Worm (Caenorhabditis elegans) whole organism, mixed stage, embryonic: ENCODE measurements around the gene irld-6.

ENCODE experiments used
- cnd-1 ChIP-seq: fragments of 200-800 bp; sonication (Bioruptor generic); optimal IDR thresholded peaks from 2 replicates; lab custom pipeline; 2018; ENCODE audit warnings: mild to moderate bottlenecking, missing genetic modification characterization, missing compliant biosample characterization
- elt-3 ChIP-seq: fragments of 150-350 bp; optimal IDR thresholded peaks from 2 replicates; lab custom pipeline; 2014; ENCODE audit warnings: missing biosample characterization, missing genetic modification characterization
- lin-13 ChIP-seq: fragments of 150-350 bp; optimal IDR thresholded peaks from 2 replicates; lab custom pipeline; 2014; ENCODE audit warnings: missing biosample characterization, missing genetic modification characterization
- lin-32 ChIP-seq: fragments of 200-800 bp; sonication (Bioruptor generic); optimal IDR thresholded peaks from 2 replicates; lab custom pipeline; 2018; ENCODE audit warnings: mild to moderate bottlenecking, missing genetic modification characterization, missing compliant biosample characterization
- lsy-2 ChIP-seq: fragments of 150-350 bp; optimal IDR thresholded peaks from 2 replicates; lab custom pipeline; 2014; ENCODE audit warnings: missing biosample characterization, missing genetic modification characterization
- mls-2 ChIP-seq: sonication (generic microtip); optimal IDR thresholded peaks from 2 replicates; lab custom pipeline; 2016; ENCODE audit warnings: mild to moderate bottlenecking, missing genetic modification characterization, moderate library complexity, missing compliant biosample characterization
- nhr-28 ChIP-seq: fragments of 150-350 bp; optimal IDR thresholded peaks from 2 replicates; lab custom pipeline; 2014; ENCODE audit warnings: missing biosample characterization, missing genetic modification characterization
- pha-4 ChIP-seq: fragments of 150-350 bp; optimal IDR thresholded peaks from 2 replicates; lab custom pipeline; 2018; ENCODE audit warnings: missing biosample characterization, missing genetic modification reagents, missing genetic modification characterization
- snpc-4 ChIP-seq: fragments of 150-350 bp; optimal IDR thresholded peaks from 2 replicates; lab custom pipeline; 2014; ENCODE audit warnings: missing biosample characterization, missing genetic modification characterization
- zip-8 ChIP-seq: fragments of 150-350 bp; optimal IDR thresholded peaks from 2 replicates; lab custom pipeline; 2014; ENCODE audit warnings: missing biosample characterization, missing genetic modification characterization
- ztf-11 ChIP-seq: fragments of 150-350 bp; optimal IDR thresholded peaks from 2 replicates; lab custom pipeline; 2014; ENCODE audit warnings: missing biosample characterization, missing genetic modification characterization

DNA sequence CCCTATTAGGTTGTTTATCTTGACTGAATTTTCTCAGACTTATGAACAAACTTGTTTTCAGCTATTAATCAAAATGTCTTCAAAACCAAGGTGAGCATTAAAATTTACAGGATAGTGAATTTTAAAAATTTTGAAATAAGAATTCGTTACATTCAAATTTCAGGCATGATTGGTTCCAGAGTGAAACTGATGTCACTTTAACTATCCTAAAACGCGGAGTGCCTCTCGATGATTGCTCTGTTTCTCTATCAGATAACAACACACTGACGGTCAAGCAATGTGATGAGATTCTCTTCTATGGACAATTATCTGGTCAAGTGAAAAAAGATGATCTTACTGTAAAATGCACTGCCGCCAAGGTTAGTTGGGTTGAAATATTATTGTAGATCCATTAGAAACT, 14.8 kb upstream of the irld-6 start, which contains the start of gene D1054.3:
- TF ChIP-seq zip-8 = no peak
- TF ChIP-seq mls-2 (tag; lab: Kevin White, UChicago) = no peak
- TF ChIP-seq cnd-1 (tag; lab: Kevin White, UChicago) = no peak
- TF ChIP-seq ztf-11 = no peak
- TF ChIP-seq snpc-4 = no peak
- no peak for TF ChIP-seq nhr-28
- no peak for TF ChIP-seq lsy-2 (tag; lab: Kevin White, UChicago)
- no peak for TF ChIP-seq elt-3 (tag; lab: Kevin White, UChicago)
- TF ChIP-seq pha-4 = no peak
- no peak for TF ChIP-seq lin-13 (tag; lab: Kevin White, UChicago)
- no peak for TF ChIP-seq lin-32 (GFP tag; lab: Kevin White, UChicago)
